Worm (Caenorhabditis elegans) whole organism, late embryonic: ENCODE data around the gene txt-9.

ENCODE experiments used
- K02D7.2 ChIP-seq: sonication (generic microtip); optimal IDR thresholded peaks from 2 replicates; lab custom pipeline; 2017; ENCODE audit warnings: mild to moderate bottlenecking, missing genetic modification characterization, missing compliant biosample characterization
- ama-1 ChIP-seq: fragments of 150-350 bp; optimal IDR thresholded peaks from 2 replicates; lab custom pipeline; 2014
- ceh-14 ChIP-seq: sonication (generic microtip); optimal IDR thresholded peaks from 2 replicates; lab custom pipeline; 2016; ENCODE audit warnings: missing genotype, missing genetic modification characterization, missing compliant biosample characterization
- ceh-22 ChIP-seq: sonication (generic microtip); optimal IDR thresholded peaks from 2 replicates; lab custom pipeline; 2017; ENCODE audit warnings: missing biosample characterization, missing genetic modification characterization
- ceh-24 ChIP-seq: sonication (generic microtip); optimal IDR thresholded peaks from 2 replicates; lab custom pipeline; 2016; ENCODE audit warnings: mild to moderate bottlenecking, missing genetic modification characterization, missing compliant biosample characterization
- lin-11 ChIP-seq: fragments of 200-800 bp; sonication (Bioruptor generic); optimal IDR thresholded peaks from 2 replicates; lab custom pipeline; 2018; ENCODE audit warnings: mild to moderate bottlenecking, missing genetic modification characterization, missing compliant biosample characterization
- nfya-1 ChIP-seq: sonication (generic microtip); optimal IDR thresholded peaks from 2 replicates; lab custom pipeline; 2017; ENCODE audit warnings: missing genetic modification characterization, mild to moderate bottlenecking, missing compliant biosample characterization, antibody characterized with exemption, moderate library complexity
- nhr-11 ChIP-seq: fragments of 150-350 bp; optimal IDR thresholded peaks from 2 replicates; lab custom pipeline; 2014; ENCODE audit warnings: missing biosample characterization, missing genetic modification characterization
- pha-4 ChIP-seq: fragments of 150-350 bp; optimal IDR thresholded peaks from 2 replicates; lab custom pipeline; 2018; ENCODE audit warnings: missing biosample characterization, missing genetic modification reagents, missing genetic modification characterization
- pqm-1 ChIP-seq: sonication (generic microtip); optimal IDR thresholded peaks from 2 replicates; lab custom pipeline; 2016; ENCODE audit warnings: missing genetic modification characterization, missing compliant biosample characterization
- ref-2 ChIP-seq: sonication (generic microtip); optimal IDR thresholded peaks from 2 replicates; lab custom pipeline; 2016; ENCODE audit warnings: missing genetic modification characterization, missing compliant biosample characterization

DNA sequence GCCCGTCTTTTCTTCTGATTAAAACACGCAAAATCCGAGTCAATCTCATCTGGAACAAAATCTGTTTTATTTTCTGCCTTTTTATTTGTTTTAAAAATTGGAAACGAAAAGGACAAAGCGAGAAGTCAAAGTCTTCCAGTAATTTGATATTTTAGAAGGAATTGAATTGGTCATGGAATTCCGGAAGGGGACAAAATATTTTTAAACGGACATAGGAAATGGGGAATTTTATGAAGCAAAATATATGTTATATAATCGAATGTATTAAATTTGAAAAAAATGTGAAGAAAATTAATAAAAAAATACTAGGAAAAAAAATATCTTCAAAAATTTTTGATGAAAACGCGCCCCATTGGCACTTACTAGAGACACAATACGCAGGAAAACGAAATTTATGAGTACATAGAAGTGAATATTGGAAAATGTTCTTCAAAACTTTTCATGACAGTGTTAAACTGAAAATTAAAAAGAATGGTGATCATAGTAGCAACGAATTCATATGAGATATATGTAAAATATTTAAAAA, 44.9 kb upstream of the txt-9 start, which contains the start of gene F33G12.7:
- no peak for TF ChIP-seq ama-1
- no peak for TF ChIP-seq ceh-14 (tag; lab: Kevin White, UChicago)
- no peak for TF ChIP-seq K02D7.2 (tag; lab: Kevin White, UChicago)
- no peak for TF ChIP-seq nfya-1
- TF ChIP-seq ceh-24 (tag; lab: Kevin White, UChicago): no peak
- TF ChIP-seq pqm-1 (tag; lab: Kevin White, UChicago): no peak
- no peak for TF ChIP-seq lin-11 (tag; lab: Kevin White, UChicago)
- no peak for TF ChIP-seq pha-4 (tag; lab: Kevin White, UChicago)
- no peak for TF ChIP-seq ref-2
- no peak for TF ChIP-seq nhr-11
- no peak for TF ChIP-seq ceh-22 (tag; lab: Kevin White, UChicago)
